Worm (Caenorhabditis elegans): ENCODE results near the gene chil-6.

Gene chil-6

ce11 chrII:9857791-9858190 is at the start of gene chil-6:
chil-6 (minus strand) TSS chrII:9857891.
- TF ChIP-seq unc-62 (GFP tag; optimal IDR thresholded peaks at IDR 0.05): no peak

ce11 chrII:9904459-9904858 is 46.8 kb upstream of the chil-6 start:
- no peak for TF ChIP-seq unc-62 (GFP tag; optimal IDR thresholded peaks at IDR 0.05)

ce11 chrII:9900276-9900675 is 42.6 kb upstream of the chil-6 start, which contains the start of gene unc-4:
unc-4 (minus strand) TSS chrII:9900376.
- TF ChIP-seq unc-62 (GFP tag; optimal IDR thresholded peaks at IDR 0.05): no peak

ce11 chrII:9898744-9899143 is 41.1 kb upstream of the chil-6 start:
- no peak for TF ChIP-seq unc-62 (GFP tag; optimal IDR thresholded peaks at IDR 0.05)

ce11 chrII:9895173-9895572 is 37.5 kb upstream of the chil-6 start:
- no peak for TF ChIP-seq unc-62 (GFP tag; optimal IDR thresholded peaks at IDR 0.05)

- TF ChIP-seq unc-62 (GFP tag; optimal IDR thresholded peaks at IDR 0.05): no peak
These were observed 36.7 kb upstream of the chil-6 start, which contains the start of gene F26C11.1 for ce11 chrII:9894435-9894834. F26C11.1 (plus strand) TSS chrII:9894735.

ce11 chrII:9892409-9892808 is 34.7 kb upstream of the chil-6 start, which contains the start of gene C08H9.16:
C08H9.16 (plus strand) TSS chrII:9892778.
- no peak for TF ChIP-seq unc-62 (GFP tag; optimal IDR thresholded peaks at IDR 0.05)

ce11 chrII:9891823-9892222 is 34.1 kb upstream of the chil-6 start:
- no peak for TF ChIP-seq unc-62 (GFP tag; optimal IDR thresholded peaks at IDR 0.05)

ce11 chrII:9891031-9891689 is 33.5 kb upstream of the chil-6 start, which contains the start of gene vgln-1:
vgln-1 (minus strand) TSS chrII:9891081.
- TF ChIP-seq unc-62 (GFP tag; optimal IDR thresholded peaks at IDR 0.05): no peak

ce11 chrII:9888549-9888948 is 30.9 kb upstream of the chil-6 start:
- TF ChIP-seq unc-62 (GFP tag; optimal IDR thresholded peaks at IDR 0.05): no peak

ce11 chrII:9886216-9886615 is 28.5 kb upstream of the chil-6 start, which contains the start of gene algn-8:
algn-8 (minus strand) TSS chrII:9886442.
- TF ChIP-seq unc-62 (GFP tag; optimal IDR thresholded peaks at IDR 0.05): no peak

- TF ChIP-seq unc-62 (GFP tag; optimal IDR thresholded peaks at IDR 0.05): no peak
These were observed 23.1 kb upstream of the chil-6 start, which contains the start of gene C08H9.15 for ce11 chrII:9880826-9881225. C08H9.15 (plus strand) TSS chrII:9881193.

ce11 chrII:9879815-9880214 is 22.1 kb upstream of the chil-6 start:
- TF ChIP-seq unc-62 (GFP tag; optimal IDR thresholded peaks at IDR 0.05): no peak

- no peak for TF ChIP-seq unc-62 (GFP tag; optimal IDR thresholded peaks at IDR 0.05)
These were observed 17.0 kb upstream of the chil-6 start, which contains the start of the genes chil-2 and ctsa-3.2 for ce11 chrII:9874508-9875229. chil-2 (minus strand) TSS chrII:9874608. ctsa-3.2 (plus strand) TSS chrII:9875179.

ce11 chrII:9872961-9873360 is 15.3 kb upstream of the chil-6 start, which contains the start of gene chil-8:
chil-8 (minus strand) TSS chrII:9873061.
- TF ChIP-seq unc-62 (GFP tag; optimal IDR thresholded peaks at IDR 0.05): no peak

- no peak for TF ChIP-seq unc-62 (GFP tag; optimal IDR thresholded peaks at IDR 0.05)
These were observed 13.4 kb upstream of the chil-6 start, which contains the start of gene chil-7 for ce11 chrII:9871061-9871460. chil-7 (minus strand) TSS chrII:9871172.

- TF ChIP-seq unc-62 (GFP tag; optimal IDR thresholded peaks at IDR 0.05): no peak
These were observed 11.0 kb upstream of the chil-6 start, which contains the start of gene old-1 for ce11 chrII:9868698-9869097. old-1 (minus strand) TSS chrII:9868747.

Data from whole organism, dauer.